Fruit fly (Drosophila melanogaster): Measurements from ENCODE around the gene CG2224.

DNA sequence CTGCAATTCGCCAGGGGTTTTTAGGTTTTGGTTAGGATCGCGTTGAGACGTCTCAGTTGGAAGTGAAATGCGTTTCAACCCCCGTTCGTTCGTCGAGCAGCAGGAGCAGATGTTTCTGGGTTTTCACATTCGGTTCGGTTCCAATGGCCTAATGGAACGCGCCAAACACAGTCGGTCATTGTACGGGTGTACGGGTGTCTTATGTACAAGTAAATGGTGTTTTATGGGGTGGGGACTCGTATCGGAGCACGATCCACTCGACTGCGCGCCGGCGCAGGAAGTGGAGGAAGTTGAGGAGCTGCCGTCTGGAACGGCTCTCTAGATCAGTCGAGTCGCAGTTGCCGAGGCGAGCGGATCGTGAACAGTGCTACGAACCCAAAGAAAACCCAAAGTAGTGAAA, 17.3 kb upstream of the CG2224 start, which contains the start of gene spdo:
- no peak for TF ChIP-seq Dll (optimal IDR thresholded peaks at IDR 0.05)
- no peak for TF ChIP-seq pan (optimal IDR thresholded peaks at IDR 0.05)
- TF ChIP-seq psq (optimal IDR thresholded peaks at IDR 0.05), result no peak
- no peak for TF ChIP-seq CG8478 (optimal IDR thresholded peaks at IDR 0.05)
